Worm (Caenorhabditis elegans): ENCODE data around the gene rbm-17.

rbm-17 gene

DNA sequence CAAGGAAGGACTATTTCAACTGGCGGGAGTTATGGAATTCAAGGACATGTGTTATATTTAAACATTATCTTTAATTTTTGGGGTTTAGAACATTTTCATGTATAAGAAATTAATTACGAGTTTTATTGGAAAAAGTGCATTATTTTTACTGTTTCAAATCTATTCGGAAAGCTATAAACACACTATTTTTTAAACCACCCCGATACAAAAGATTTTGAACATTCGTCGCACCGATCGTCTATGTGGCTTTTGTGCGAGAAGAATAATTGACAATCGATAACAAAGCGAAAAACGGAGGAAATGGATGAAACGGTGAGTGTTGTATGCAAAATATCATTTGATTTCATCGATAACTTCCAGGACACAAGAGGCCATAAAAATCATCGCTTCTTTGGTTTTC is 26.9 kb downstream of the rbm-17 start, which contains the start of gene ZK809.9:
ZK809.9 (plus strand) TSS at position 301 of the 400 bp plus-strand sequence.
- TF ChIP-seq sptf-1 (tag; optimal IDR thresholded peaks at IDR 0.05), result no peak
- TF ChIP-seq nhr-84 (tag; optimal IDR thresholded peaks at IDR 0.05), result no peak
- no peak for TF ChIP-seq zip-4 (GFP tag; optimal IDR thresholded peaks at IDR 0.05)
- TF ChIP-seq nhr-71 (tag; optimal IDR thresholded peaks at IDR 0.05), result no peak
- no peak for TF ChIP-seq ces-1 (GFP tag; optimal IDR thresholded peaks at IDR 0.05)
- TF ChIP-seq ceh-90 (tag; optimal IDR thresholded peaks at IDR 0.05), result no peak
- no peak for TF ChIP-seq hpl-2 (GFP tag; optimal IDR thresholded peaks at IDR 0.05)
- TF ChIP-seq irx-1 (tag; optimal IDR thresholded peaks at IDR 0.05), result no peak
- TF ChIP-seq efl-3 (GFP tag; optimal IDR thresholded peaks at IDR 0.05), result no peak
- TF ChIP-seq ceh-88 (GFP tag; IDR thresholded peaks at IDR 0.05), result no peak
- no peak for TF ChIP-seq mdl-1 (tag; optimal IDR thresholded peaks at IDR 0.05)
- TF ChIP-seq lin-15B (tag; optimal IDR thresholded peaks at IDR 0.05), result no peak

DNA sequence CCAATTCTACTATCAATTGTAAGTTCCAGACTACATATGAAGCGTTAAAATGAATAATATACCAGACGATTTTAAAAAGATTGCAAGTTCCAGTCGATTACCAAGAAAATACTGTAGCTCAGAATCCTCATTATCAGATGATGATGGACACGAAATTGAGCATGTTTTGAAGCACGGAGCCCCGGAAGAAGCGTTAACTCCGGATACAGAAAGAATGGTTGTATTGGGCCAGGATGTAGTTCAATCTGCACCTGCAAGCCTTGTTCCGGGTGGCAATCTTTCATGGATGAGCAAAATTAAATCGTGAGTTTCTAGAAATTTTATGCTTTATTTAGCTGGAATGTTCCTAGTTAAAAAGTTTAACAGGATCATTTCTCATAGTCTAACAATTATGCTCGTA is 29.9 kb downstream of the rbm-17 start, which contains the start of gene atg-4.2:
atg-4.2 (plus strand) TSS at position 24 of the 400 bp plus-strand sequence.
- TF ChIP-seq nhr-28 (tag; optimal IDR thresholded peaks at IDR 0.05) (no peak), skn-1 (tag; optimal IDR thresholded peaks at IDR 0.05) (no peak), lin-14 (GFP tag; optimal IDR thresholded peaks at IDR 0.05) (no peak), nhr-84 (tag; optimal IDR thresholded peaks at IDR 0.05) (no peak)

ce11 chrIV:11673543-11673942 is 35.4 kb downstream of the rbm-17 start, which contains the start of gene inx-8:
inx-8 (plus strand) TSS chrIV:11673843.
- TF ChIP-seq fkh-4 (tag; optimal IDR thresholded peaks at IDR 0.05; ENCODE audit: borderline replicate concordance) (no peak), xbp-1 (tag; optimal IDR thresholded peaks at IDR 0.05) (no peak), C34B4.2 (tag; optimal IDR thresholded peaks at IDR 0.05) (no peak), lin-15B (tag; optimal IDR thresholded peaks at IDR 0.05) (no peak), nhr-71 (tag; optimal IDR thresholded peaks at IDR 0.05) (no peak), nhr-90 (tag; optimal IDR thresholded peaks at IDR 0.05; ENCODE audit: poor library complexity) (no peak), unc-62 (GFP tag; optimal IDR thresholded peaks at IDR 0.05) (no peak), unc-30 (tag; optimal IDR thresholded peaks at IDR 0.05) (no peak), fos-1 (tag; optimal IDR thresholded peaks at IDR 0.05) (no peak), ceh-8 (GFP tag; optimal IDR thresholded peaks at IDR 0.05) (no peak), unc-98 (GFP tag; IDR thresholded peaks at IDR 0.05) (no peak), nhr-19 (GFP tag; conservative IDR thresholded peaks at IDR 0.05) (no peak), rnt-1 (tag; optimal IDR thresholded peaks at IDR 0.05) (no peak), skn-1 (tag; optimal IDR thresholded peaks at IDR 0.05) (no peak), nhr-12 (tag; optimal IDR thresholded peaks at IDR 0.05) (no peak), ceh-63 (GFP tag; optimal IDR thresholded peaks at IDR 0.05) (no peak), nhr-28 (tag; optimal IDR thresholded peaks at IDR 0.05) (no peak)

DNA sequence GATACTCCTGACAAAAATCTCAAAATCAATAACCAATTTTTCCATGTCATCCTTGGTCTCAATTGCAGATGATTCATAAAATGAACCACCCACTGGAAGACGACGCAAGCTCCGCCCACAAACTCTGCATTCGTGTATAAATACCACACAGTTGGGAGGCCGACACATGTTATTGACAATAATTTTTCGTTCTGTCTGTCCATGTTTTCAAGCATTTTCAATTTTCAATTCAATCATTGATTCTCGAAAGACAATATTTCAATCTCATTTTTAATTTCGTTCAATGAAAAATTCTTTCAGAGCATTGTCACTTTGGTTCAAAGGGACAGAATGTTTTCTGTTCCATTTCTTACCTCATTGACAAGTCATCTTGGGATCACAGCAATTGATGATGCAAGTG is 37.9 kb downstream of the rbm-17 start, which contains the start of gene inx-9:
inx-9 (plus strand) TSS at position 301 of the 400 bp plus-strand sequence.
- TF ChIP-seq ceh-88 (GFP tag; IDR thresholded peaks at IDR 0.05) (no peak), blmp-1 (tag; optimal IDR thresholded peaks at IDR 0.05) (no peak), tbx-2 (tag; optimal IDR thresholded peaks at IDR 0.05) (no peak), efl-1 (optimal IDR thresholded peaks at IDR 0.05) (no peak), efl-1 (GFP tag; optimal IDR thresholded peaks at IDR 0.05 in 1 of 2) (no peak), nhr-84 (tag; optimal IDR thresholded peaks at IDR 0.05) (no peak), lin-14 (GFP tag; optimal IDR thresholded peaks at IDR 0.05) (no peak), mep-1 (tag; optimal IDR thresholded peaks at IDR 0.05) (no peak)

- no peak for TF ChIP-seq nhr-11 (tag; optimal IDR thresholded peaks at IDR 0.05)
- TF ChIP-seq sox-4 (tag; optimal IDR thresholded peaks at IDR 0.05), result no peak
- no peak for TF ChIP-seq vab-15 (tag; optimal IDR thresholded peaks at IDR 0.05)
Observed at ce11 chrIV:11681905-11682304, 43.8 kb downstream of the rbm-17 start, which contains the start of gene ZK792.4. ZK792.4 (minus strand) TSS chrIV:11682005.
